Fruit fly (Drosophila melanogaster) whole organism, embryonic: ENCODE measurements around the gene CG34327.
A peak's percentile ranks its signal among the peaks of the same experiment; 100 is the strongest.

Experiments used
- BtbVII ChIP-seq: fragments of 200-800 bp; sonication (Bioruptor generic); optimal IDR thresholded peaks from 3 replicates; lab custom pipeline; 2017; ENCODE audit warnings: missing biosample characterization, mild to moderate bottlenecking, missing genetic modification characterization
- CG10462 ChIP-seq: fragments of 200-800 bp; sonication (Bioruptor generic); optimal IDR thresholded peaks from 2 replicates; lab custom pipeline; 2016; ENCODE audit warnings: missing biosample characterization, missing genetic modification characterization
- CG10959 ChIP-seq: fragments of 200-800 bp; sonication (Bioruptor generic); IDR thresholded peaks from 2 replicates; pipeline ENCODE4 v1.3.6; 2022; ENCODE audit warnings: missing biosample characterization, missing genetic modification characterization
- CG11723 ChIP-seq: fragments of 200-800 bp; sonication (Bioruptor generic); optimal IDR thresholded peaks from 2 replicates; lab custom pipeline; 2017; ENCODE audit warnings: missing biosample characterization, mild to moderate bottlenecking, missing genetic modification characterization
- CG12219 ChIP-seq: fragments of 200-800 bp; sonication (Bioruptor generic); optimal IDR thresholded peaks from 3 replicates; lab custom pipeline; 2018; ENCODE audit warnings: missing biosample characterization, mild to moderate bottlenecking, missing genetic modification characterization
- CG12236 ChIP-seq: fragments of 200-800 bp; sonication (Bioruptor generic); optimal IDR thresholded peaks from 2 replicates; lab custom pipeline; 2016; ENCODE audit warnings: missing biosample characterization, missing genetic modification characterization
- CG13624 ChIP-seq: fragments of 200-800 bp; sonication (Bioruptor generic); optimal IDR thresholded peaks from 2 replicates; lab custom pipeline; 2016; ENCODE audit warnings: missing biosample characterization, missing genetic modification characterization
- CG14441 ChIP-seq: fragments of 200-800 bp; sonication (Bioruptor generic); IDR thresholded peaks from 2 replicates; pipeline ENCODE4 v1.3.6; 2022; ENCODE audit warnings: missing biosample characterization, missing genetic modification characterization
- CG30020 ChIP-seq: fragments of 200-800 bp; optimal IDR thresholded peaks from 2 replicates; lab custom pipeline; 2019; ENCODE audit warnings: missing biosample characterization, mild to moderate bottlenecking, missing genetic modification characterization, moderate library complexity
- CG30431 ChIP-seq: fragments of 200-800 bp; sonication (Bioruptor generic); optimal IDR thresholded peaks from 2 replicates; lab custom pipeline; 2017; ENCODE audit warnings: missing biosample characterization, missing genetic modification characterization
- CG3281 ChIP-seq: fragments of 200-800 bp; sonication (Bioruptor generic); optimal IDR thresholded peaks from 3 replicates; lab custom pipeline; 2017; ENCODE audit warnings: missing biosample characterization, mild to moderate bottlenecking, missing genetic modification characterization
- CG3726 ChIP-seq: fragments of 200-800 bp; sonication (Bioruptor generic); IDR thresholded peaks from 3 replicates; pipeline ENCODE4, ENCODE4 v1.3.6; 2022; ENCODE audit warnings: missing biosample characterization, missing genetic modification characterization
- CG4328 ChIP-seq: fragments of 200-800 bp; sonication (Bioruptor generic); optimal IDR thresholded peaks from 3 replicates; lab custom pipeline; 2017; ENCODE audit warnings: missing biosample characterization, missing genetic modification reagents, missing genetic modification characterization
- CG43689 ChIP-seq: fragments of 200-800 bp; sonication (Bioruptor generic); IDR thresholded peaks from 2 replicates; pipeline ENCODE4 v1.3.6; 2022; ENCODE audit warnings: missing biosample characterization, missing genetic modification characterization
- CG7357 ChIP-seq: fragments of 200-800 bp; sonication (Bioruptor generic); IDR thresholded peaks from 3 replicates; pipeline ENCODE4 v1.3.6; 2022; ENCODE audit warnings: missing biosample characterization, missing genetic modification characterization
- CG7987 ChIP-seq: fragments of 200-800 bp; sonication (Bioruptor generic); optimal IDR thresholded peaks from 2 replicates; lab custom pipeline; 2018; ENCODE audit warnings: missing biosample characterization, mild to moderate bottlenecking, missing genetic modification characterization, moderate library complexity
- CG8765 ChIP-seq: fragments of 200-800 bp; sonication (Bioruptor generic); IDR thresholded peaks from 2 replicates; pipeline ENCODE4 v1.3.6; 2022; ENCODE audit warnings: missing biosample characterization, missing genetic modification characterization
- CG9797 ChIP-seq: fragments of 200-800 bp; sonication (Bioruptor generic); optimal IDR thresholded peaks from 3 replicates; lab custom pipeline; 2018; ENCODE audit warnings: missing biosample characterization, mild to moderate bottlenecking, missing genetic modification characterization
- D19A ChIP-seq: fragments of 200-800 bp; optimal IDR thresholded peaks from 3 replicates; lab custom pipeline; 2019; ENCODE audit warnings: missing biosample characterization, mild to moderate bottlenecking, missing genetic modification characterization, moderate library complexity
- Dfd ChIP-seq, 2 experiments: fragments of >200 bp; optimal IDR thresholded peaks; 2 replicates each; lab custom pipeline; 2017; ENCODE audit warnings: missing biosample characterization in 2 of 2, missing genetic modification characterization in 2 of 2
- Doc2 ChIP-seq: fragments of 200-800 bp; sonication (Bioruptor generic); IDR thresholded peaks from 2 replicates; pipeline ENCODE4 v1.3.6; 2022; ENCODE audit warnings: missing biosample characterization, missing genetic modification characterization
- Dp ChIP-seq: fragments of 200-800 bp; sonication (Bioruptor generic); optimal IDR thresholded peaks from 2 replicates; lab custom pipeline; 2018; ENCODE audit warnings: missing biosample characterization, mild to moderate bottlenecking, missing genetic modification characterization, moderate library complexity
- Ets65A ChIP-seq: fragments of 200-800 bp; sonication (Bioruptor generic); peaks from one replicate; lab custom pipeline; 2016; ENCODE audit warnings: missing biosample characterization, missing genetic modification characterization
- GATAe ChIP-seq: fragments of 200-800 bp; sonication (Bioruptor generic); conservative IDR thresholded peaks from 2 replicates; pipeline ENCODE4 v1.3.6; 2022; ENCODE audit warnings: missing biosample characterization, missing genetic modification characterization
- Gsc ChIP-seq: fragments of 200-800 bp; sonication (Bioruptor generic); IDR thresholded peaks from 2 replicates; pipeline ENCODE4 v1.3.6; 2022; ENCODE audit warnings: missing biosample characterization, missing genetic modification characterization
- HLH4C ChIP-seq: fragments of 200-800 bp; sonication (Bioruptor generic); IDR thresholded peaks from 3 replicates; pipeline ENCODE4 v1.3.6; 2022; ENCODE audit warnings: missing biosample characterization, missing genetic modification characterization; ENCODE audit not compliant: partially characterized antibody
- MBD-R2 ChIP-seq: fragments of 200-800 bp; sonication (Bioruptor generic); IDR thresholded peaks from 2 replicates; pipeline ENCODE4 v1.3.6; 2022; ENCODE audit warnings: missing biosample characterization, missing genetic modification characterization
- MTF-1 ChIP-seq: fragments of 200-800 bp; sonication (Bioruptor generic); optimal IDR thresholded peaks from 2 replicates; lab custom pipeline; 2018; ENCODE audit warnings: missing biosample characterization, mild to moderate bottlenecking, missing genetic modification characterization, borderline replicate concordance
- Oaz ChIP-seq: fragments of 200-800 bp; sonication (Bioruptor generic); IDR thresholded peaks from 2 replicates; pipeline ENCODE4 v1.3.6; 2022; ENCODE audit warnings: missing biosample characterization, missing genetic modification characterization
- Ptx1 ChIP-seq: fragments of 200-800 bp; sonication (Bioruptor generic); IDR thresholded peaks from 2 replicates; pipeline ENCODE4 v1.3.6; 2022; ENCODE audit warnings: missing biosample characterization, missing genetic modification characterization
- Side ChIP-seq: fragments of 200-800 bp; sonication (Bioruptor generic); optimal IDR thresholded peaks from 2 replicates; lab custom pipeline; 2016; ENCODE audit warnings: missing biosample characterization, missing genetic modification characterization
- Stat92E ChIP-seq, 3 experiments: fragments of >200 bp in 2 of 3; fragments of 200-800 bp in 1 of 3; sonication (Bioruptor generic) in 1 of 3; optimal IDR thresholded peaks; 2 replicates each; lab custom pipeline; 2017 to 2019; ENCODE audit warnings: missing biosample characterization in 3 of 3, missing genetic modification characterization in 3 of 3, mild to moderate bottlenecking in 1 of 3, moderate library complexity in 1 of 3
- ab ChIP-seq: fragments of 200-800 bp; sonication (Bioruptor generic); optimal IDR thresholded peaks from 2 replicates; lab custom pipeline; 2016; ENCODE audit warnings: missing biosample characterization, missing genetic modification characterization
- cas ChIP-seq: fragments of 200-800 bp; sonication (Bioruptor generic); IDR thresholded peaks from 2 replicates; pipeline ENCODE4 v1.3.6; 2022; ENCODE audit warnings: missing biosample characterization, missing genetic modification characterization
- caup ChIP-seq: fragments of 200-800 bp; sonication (Bioruptor generic); optimal IDR thresholded peaks from 3 replicates; lab custom pipeline; 2017; ENCODE audit warnings: missing biosample characterization, mild to moderate bottlenecking, missing genetic modification characterization, moderate library complexity; ENCODE audit not compliant: severe bottlenecking
- crp ChIP-seq, 2 experiments: fragments of 200-800 bp; sonication (Bioruptor generic); optimal IDR thresholded peaks; 2 replicates in 1 of 2; 3 replicates in 1 of 2; lab custom pipeline; 2017; ENCODE audit warnings: missing biosample characterization in 2 of 2, missing genetic modification characterization in 2 of 2, mild to moderate bottlenecking in 1 of 2, moderate library complexity in 1 of 2
- dan ChIP-seq: fragments of 200-800 bp; sonication (Bioruptor generic); IDR thresholded peaks from 2 replicates; pipeline ENCODE4 v1.3.6; 2022; ENCODE audit warnings: missing biosample characterization, missing genetic modification characterization
- danr ChIP-seq: fragments of 200-800 bp; sonication (Bioruptor generic); IDR thresholded peaks from 2 replicates; pipeline ENCODE4 v1.3.6; 2022; ENCODE audit warnings: missing biosample characterization, missing genetic modification characterization
- dpn ChIP-seq, 2 experiments: fragments of 200-800 bp; sonication (Bioruptor generic); optimal IDR thresholded peaks; 3 replicates each; lab custom pipeline; 2016; ENCODE audit warnings: missing biosample characterization in 2 of 2, missing genetic modification characterization in 2 of 2
- fd102C ChIP-seq: fragments of 200-800 bp; sonication (Bioruptor generic); optimal IDR thresholded peaks from 2 replicates; lab custom pipeline; 2018; ENCODE audit warnings: missing biosample characterization, mild to moderate bottlenecking, missing genetic modification characterization, moderate library complexity
- fru ChIP-seq: fragments of >200 bp; optimal IDR thresholded peaks from 2 replicates; lab custom pipeline; 2017
- ftz-f1 ChIP-seq: fragments of 200-800 bp; sonication (Bioruptor generic); optimal IDR thresholded peaks from 2 replicates; lab custom pipeline; 2016; ENCODE audit warnings: missing biosample characterization, missing genetic modification characterization
- jigr1 ChIP-seq: fragments of 200-800 bp; sonication (Bioruptor generic); IDR thresholded peaks from 3 replicates; pipeline ENCODE4 v1.3.6; 2022; ENCODE audit warnings: missing biosample characterization, missing genetic modification characterization
- pita ChIP-seq: fragments of 200-800 bp; sonication (Bioruptor generic); optimal IDR thresholded peaks from 2 replicates; lab custom pipeline; 2017; ENCODE audit warnings: missing biosample characterization, mild to moderate bottlenecking, missing genetic modification characterization
- psq ChIP-seq: fragments of 200-800 bp; sonication (Bioruptor generic); optimal IDR thresholded peaks from 2 replicates; lab custom pipeline; 2017; ENCODE audit warnings: missing biosample characterization, missing genetic modification characterization
- sc ChIP-seq, 3 experiments: fragments of >200 bp in 2 of 3; fragments of 200-800 bp in 1 of 3; sonication (Bioruptor generic) in 1 of 3; optimal IDR thresholded peaks; 2 replicates in 2 of 3; 3 replicates in 1 of 3; lab custom pipeline; 2017; ENCODE audit warnings: mild to moderate bottlenecking in 1 of 3, missing biosample characterization in 1 of 3, missing genetic modification characterization in 1 of 3, missing genetic modification reagents in 1 of 3
- scrt ChIP-seq: fragments of 200-800 bp; sonication (Bioruptor generic); optimal IDR thresholded peaks from 2 replicates; lab custom pipeline; 2018; ENCODE audit warnings: missing biosample characterization, mild to moderate bottlenecking, missing genetic modification characterization, moderate library complexity
- so ChIP-seq: fragments of 200-800 bp; sonication (Bioruptor generic); IDR thresholded peaks from 3 replicates; pipeline ENCODE4 v1.3.6; 2022; ENCODE audit warnings: missing biosample characterization, missing genetic modification characterization
- sr ChIP-seq: fragments of 200-800 bp; sonication (Bioruptor generic); IDR thresholded peaks from 3 replicates; pipeline ENCODE4 v1.3.6; 2022; ENCODE audit warnings: missing biosample characterization, missing genetic modification characterization
- stc ChIP-seq: fragments of 200-800 bp; sonication (Bioruptor generic); IDR thresholded peaks from 2 replicates; pipeline ENCODE4 v1.3.6; 2022; ENCODE audit warnings: missing biosample characterization, missing genetic modification characterization
- tin ChIP-seq: fragments of 200-800 bp; sonication (Bioruptor generic); optimal IDR thresholded peaks from 3 replicates; lab custom pipeline; 2016; ENCODE audit warnings: missing biosample characterization, missing genetic modification characterization

The CG34327 gene

DNA sequence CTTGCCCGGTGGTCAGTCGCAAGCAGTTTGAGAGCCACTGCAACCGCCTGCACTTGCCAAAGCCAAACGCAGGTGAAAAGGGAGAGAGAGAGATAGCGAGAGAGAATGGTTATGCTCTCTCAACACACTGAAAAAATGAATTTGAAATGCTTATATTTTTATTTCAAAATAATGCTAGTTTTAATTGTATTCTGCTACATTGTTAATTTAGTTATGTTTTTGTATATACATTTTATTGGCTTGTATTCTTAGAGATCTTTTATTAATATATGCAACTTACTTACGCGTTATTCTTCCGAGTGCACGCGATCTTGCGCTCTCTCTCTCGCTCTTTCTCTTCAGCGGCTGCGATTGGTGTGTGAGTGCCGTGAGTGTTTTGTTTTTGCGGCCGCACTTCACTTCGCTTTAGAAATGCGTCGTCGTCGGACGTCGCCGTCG, 45.1 kb downstream of the CG34327 start (continued):
- TF ChIP-seq Oaz (peak; percentile 98), CG43689 (GFP tag; lab: Robert Waterston, UW) (no peak), dpn (GFP tag; optimal IDR thresholded peaks at IDR 0.05; lab: Kevin White, UChicago) (peak in 1 of 2 experiments; percentile 94), BtbVII (peak; percentile 95), Ets65A (GFP tag; lab: Kevin White, UChicago) (peak; percentile 99), fd102C (GFP tag; lab: Kevin White, UChicago) (peak; percentile 77), CG30431 (GFP tag; lab: Kevin White, UChicago) (peak; percentile 26), CG10959 (GFP tag; lab: Robert Waterston, UW) (peak; percentile 99), sr (GFP tag; lab: Robert Waterston, UW) (peak; percentile 91), GATAe (GFP tag; lab: Robert Waterston, UW) (peak; percentile 96), Side (GFP tag; lab: Kevin White, UChicago) (peak; percentile 91), stc (GFP tag; lab: Robert Waterston, UW) (peak; percentile 99), jigr1 (peak; percentile 97), MTF-1 (GFP tag; lab: Kevin White, UChicago) (peak; percentile 93), Dfd (GFP tag; optimal IDR thresholded peaks at IDR 0.05; lab: Kevin White, UChicago) (no peak), CG4328 (GFP tag; lab: Kevin White, UChicago) (peak; percentile 93), Ptx1 (GFP tag; lab: Robert Waterston, UW) (peak; percentile 99), CG9797 (GFP tag; lab: Kevin White, UChicago) (peak; percentile 52), ftz-f1 (peak; percentile 74), CG12219 (GFP tag; lab: Kevin White, UChicago) (peak; percentile 91), dan (GFP tag; lab: Robert Waterston, UW) (peak; percentile 94), sc (optimal IDR thresholded peaks at IDR 0.05; lab: Kevin White, UChicago) (no peak), sc (GFP tag; optimal IDR thresholded peaks at IDR 0.05; lab: Kevin White, UChicago) (no peak), CG3281 (peak; percentile 94), crp (GFP tag; optimal IDR thresholded peaks at IDR 0.05; lab: Kevin White, UChicago) (no peak), Doc2 (GFP tag; lab: Robert Waterston, UW) (peak; percentile 92), Dp (GFP tag; lab: Kevin White, UChicago) (no peak), Gsc (GFP tag; lab: Robert Waterston, UW) (peak; percentile 92), CG11723 (GFP tag; lab: Kevin White, UChicago) (no peak), cas (peak; percentile 97), CG3726 (GFP tag; lab: Robert Waterston, UW) (peak; percentile 98), psq (no peak), CG7357 (peak; percentile 95), CG14441 (peak; percentile 99), CG13624 (peak; percentile 97), CG8765 (peak; percentile 97), pita (GFP tag; lab: Kevin White, UChicago) (no peak), fru (no peak), so (GFP tag; lab: Robert Waterston, UW) (peak; percentile 97), MBD-R2 (peak; percentile 98), ab (GFP tag; lab: Kevin White, UChicago) (no peak), HLH4C (GFP tag; lab: Robert Waterston, UW) (no peak), CG7987 (GFP tag; lab: Kevin White, UChicago) (peak; percentile 90), tin (GFP tag; lab: Kevin White, UChicago) (peak; percentile 98), CG12236 (GFP tag; lab: Kevin White, UChicago) (no peak), caup (GFP tag; lab: Kevin White, UChicago) (peak; percentile 96), CG30020 (peak; percentile 86), D19A (peak; percentile 96), danr (GFP tag; lab: Robert Waterston, UW) (peak; percentile 98), Stat92E (GFP tag; optimal IDR thresholded peaks at IDR 0.05; lab: Kevin White, UChicago) (peak in 1 of 3 experiments; percentile 99), scrt (GFP tag; lab: Kevin White, UChicago) (peak; percentile 93), CG10462 (GFP tag; lab: Kevin White, UChicago) (peak; percentile 26)
